Fruit fly (Drosophila melanogaster) whole organism, prepupa: Measurements from ENCODE around the gene Gr22f.

Source experiments
- Blimp-1 ChIP-seq: fragments of 200-800 bp; sonication (Bioruptor generic); optimal IDR thresholded peaks from 3 replicates; lab custom pipeline; 2017; ENCODE audit warnings: missing biosample characterization, missing genetic modification characterization, mild to moderate bottlenecking, moderate library complexity, missing genetic modification reagents
- CG10669 ChIP-seq: fragments of 200-800 bp; sonication (Bioruptor generic); optimal IDR thresholded peaks from 3 replicates; lab custom pipeline; 2018; ENCODE audit warnings: missing biosample characterization, mild to moderate bottlenecking, missing genetic modification characterization, moderate library complexity
- CG11294 ChIP-seq: fragments of 200-800 bp; sonication (Bioruptor generic); IDR thresholded peaks from 2 replicates; pipeline ENCODE4 v1.3.6; 2022; ENCODE audit warnings: missing biosample characterization, missing genetic modification characterization
- CG11762 ChIP-seq: fragments of 200-800 bp; sonication (Bioruptor generic); optimal IDR thresholded peaks from 3 replicates; lab custom pipeline; 2016; ENCODE audit warnings: missing biosample characterization, missing genetic modification characterization; ENCODE audit not compliant: insufficient read depth
- CG16779 ChIP-seq: fragments of 200-800 bp; sonication (Bioruptor generic); optimal IDR thresholded peaks from 3 replicates; lab custom pipeline; 2017; ENCODE audit warnings: missing biosample characterization, mild to moderate bottlenecking, missing genetic modification characterization
- CG31627 ChIP-seq: fragments of 200-800 bp; sonication (Bioruptor generic); optimal IDR thresholded peaks from 3 replicates; lab custom pipeline; 2016; ENCODE audit warnings: missing biosample characterization, missing genetic modification characterization
- CG32006 ChIP-seq: fragments of 200-800 bp; sonication (Bioruptor generic); optimal IDR thresholded peaks from 3 replicates; lab custom pipeline; 2017; ENCODE audit warnings: missing biosample characterization, mild to moderate bottlenecking, missing genetic modification characterization
- CG3919 ChIP-seq: fragments of 200-800 bp; sonication (Bioruptor generic); optimal IDR thresholded peaks from 3 replicates; lab custom pipeline; 2016; ENCODE audit warnings: missing biosample characterization, missing genetic modification characterization
- CG4318 ChIP-seq: fragments of 200-800 bp; sonication (Bioruptor generic); optimal IDR thresholded peaks from 3 replicates; lab custom pipeline; 2017; ENCODE audit warnings: missing biosample characterization, mild to moderate bottlenecking, missing genetic modification characterization
- CG6792 ChIP-seq: fragments of 200-800 bp; sonication (Bioruptor generic); optimal IDR thresholded peaks from 3 replicates; lab custom pipeline; 2016; ENCODE audit warnings: missing biosample characterization, missing genetic modification characterization
- CG6854 ChIP-seq: fragments of 200-800 bp; sonication (Bioruptor generic); optimal IDR thresholded peaks from 2 replicates; lab custom pipeline; 2017; ENCODE audit warnings: missing biosample characterization, mild to moderate bottlenecking, missing genetic modification characterization
- CG8119 ChIP-seq: fragments of 200-800 bp; sonication (Bioruptor generic); IDR thresholded peaks from 3 replicates; pipeline ENCODE4 v1.3.6; 2022; ENCODE audit warnings: missing biosample characterization, missing genetic modification characterization
- CG8319 ChIP-seq: fragments of 200-800 bp; sonication (Bioruptor generic); optimal IDR thresholded peaks from 3 replicates; lab custom pipeline; 2016; ENCODE audit warnings: missing biosample characterization, missing genetic modification characterization
- CG8632 ChIP-seq: fragments of 200-800 bp; sonication (Bioruptor generic); optimal IDR thresholded peaks from 3 replicates; lab custom pipeline; 2016; ENCODE audit warnings: missing biosample characterization, missing genetic modification characterization
- CG9139 ChIP-seq: fragments of 200-800 bp; sonication (Bioruptor generic); optimal IDR thresholded peaks from 3 replicates; lab custom pipeline; 2017; ENCODE audit warnings: missing biosample characterization, mild to moderate bottlenecking, missing genetic modification characterization
- Eip78C ChIP-seq: fragments of 200-800 bp; sonication (Bioruptor generic); peaks from one replicate; lab custom pipeline; 2016; ENCODE audit warnings: missing biosample characterization, missing genetic modification characterization
- Ets21C ChIP-seq: fragments of 200-800 bp; sonication (Bioruptor generic); optimal IDR thresholded peaks from 3 replicates; lab custom pipeline; 2016; ENCODE audit warnings: missing biosample characterization, missing genetic modification characterization
- Gug ChIP-seq: fragments of 200-800 bp; sonication (Bioruptor generic); IDR thresholded peaks from 2 replicates; pipeline ENCODE4 v1.3.6; 2022; ENCODE audit warnings: missing biosample characterization, missing genetic modification characterization
- Hr4 ChIP-seq: fragments of 200-800 bp; sonication (Bioruptor generic); optimal IDR thresholded peaks from 3 replicates; lab custom pipeline; 2016; ENCODE audit warnings: missing biosample characterization, missing genetic modification characterization
- Met ChIP-seq: fragments of 200-800 bp; sonication (Bioruptor generic); optimal IDR thresholded peaks from 3 replicates; lab custom pipeline; 2016; ENCODE audit warnings: missing biosample characterization, missing genetic modification characterization
- OdsH ChIP-seq: fragments of 200-800 bp; sonication (Bioruptor generic); optimal IDR thresholded peaks from 3 replicates; lab custom pipeline; 2016; ENCODE audit warnings: missing biosample characterization, missing genetic modification characterization
- Sox102F ChIP-seq: fragments of 200-800 bp; sonication (Bioruptor generic); optimal IDR thresholded peaks from 2 replicates; lab custom pipeline; 2016; ENCODE audit warnings: missing biosample characterization, mild to moderate bottlenecking, missing genetic modification characterization
- Sox14 ChIP-seq: fragments of 200-800 bp; sonication (Bioruptor generic); optimal IDR thresholded peaks from 3 replicates; lab custom pipeline; 2016; ENCODE audit warnings: missing biosample characterization, missing genetic modification characterization
- achi ChIP-seq: fragments of 200-800 bp; sonication (Bioruptor generic); optimal IDR thresholded peaks from 3 replicates; lab custom pipeline; 2016; ENCODE audit warnings: missing biosample characterization, missing genetic modification characterization
- acj6 ChIP-seq: fragments of 200-800 bp; sonication (Bioruptor generic); optimal IDR thresholded peaks from 3 replicates; lab custom pipeline; 2016; ENCODE audit warnings: missing biosample characterization, missing genetic modification characterization
- cyc ChIP-seq: fragments of 200-800 bp; sonication (Bioruptor generic); optimal IDR thresholded peaks from 3 replicates; lab custom pipeline; 2016; ENCODE audit warnings: missing biosample characterization, missing genetic modification characterization
- fd59A ChIP-seq: fragments of 200-800 bp; sonication (Bioruptor generic); optimal IDR thresholded peaks from 2 replicates; lab custom pipeline; 2017; ENCODE audit warnings: missing biosample characterization, mild to moderate bottlenecking, missing genetic modification characterization, missing genetic modification reagents
- lz ChIP-seq: fragments of 200-800 bp; sonication (Bioruptor generic); optimal IDR thresholded peaks from 3 replicates; lab custom pipeline; 2016; ENCODE audit warnings: missing biosample characterization, missing genetic modification characterization
- net ChIP-seq: fragments of 200-800 bp; sonication (Bioruptor generic); optimal IDR thresholded peaks from 3 replicates; lab custom pipeline; 2016; ENCODE audit warnings: missing biosample characterization, missing genetic modification characterization
- pdm3 ChIP-seq: fragments of 200-800 bp; sonication (Bioruptor generic); optimal IDR thresholded peaks from 3 replicates; lab custom pipeline; 2016; ENCODE audit warnings: missing biosample characterization, missing genetic modification characterization
- salr ChIP-seq, 2 experiments: fragments of 200-800 bp; sonication (Bioruptor generic); optimal IDR thresholded peaks; 3 replicates each; lab custom pipeline; 2016 to 2018; ENCODE audit warnings: missing biosample characterization in 2 of 2, missing genetic modification characterization in 2 of 2, mild to moderate bottlenecking in 1 of 2
- spab ChIP-seq: fragments of 200-800 bp; sonication (Bioruptor generic); optimal IDR thresholded peaks from 2 replicates; lab custom pipeline; 2017; ENCODE audit warnings: missing biosample characterization, mild to moderate bottlenecking, missing genetic modification characterization, missing genetic modification reagents
- ss ChIP-seq, 2 experiments: fragments of 200-800 bp; sonication (Bioruptor generic); optimal IDR thresholded peaks; 2 replicates in 1 of 2; 3 replicates in 1 of 2; lab custom pipeline; 2017 to 2018; ENCODE audit warnings: mild to moderate bottlenecking in 2 of 2, missing biosample characterization in 2 of 2, missing genetic modification characterization in 2 of 2, moderate library complexity in 1 of 2
- svp ChIP-seq: fragments of 200-800 bp; sonication (Bioruptor generic); peaks from one replicate; lab custom pipeline; 2016; ENCODE audit warnings: missing biosample characterization, missing genetic modification characterization
- vri ChIP-seq: fragments of 200-800 bp; sonication (Bioruptor generic); optimal IDR thresholded peaks from 3 replicates; lab custom pipeline; 2016; ENCODE audit warnings: missing biosample characterization, mild to moderate bottlenecking, missing genetic modification characterization

Gr22f gene

DNA sequence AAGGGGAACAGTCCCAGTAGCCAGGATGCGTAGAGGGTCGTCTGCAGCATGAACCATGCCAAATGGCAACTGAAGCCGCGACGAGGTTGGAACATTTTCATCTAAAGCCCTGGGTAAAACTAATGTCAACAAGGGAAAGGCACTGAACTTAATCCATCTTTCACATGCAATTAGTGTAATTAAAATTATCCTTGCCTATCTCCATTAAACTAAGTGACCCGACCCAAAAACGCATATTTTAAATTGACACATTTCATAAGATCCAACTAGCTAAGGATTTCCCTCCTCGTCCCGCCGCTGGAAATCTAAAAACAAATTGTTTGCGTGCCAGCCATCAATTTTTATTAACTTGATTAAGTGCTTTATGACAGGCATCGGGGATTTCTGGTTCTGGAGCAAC, at the start of gene Gr22f:
Gene Gr22f, minus strand, starts transcription at position 101 of the 400 bp plus-strand sequence.
- TF ChIP-seq cyc (GFP tag; lab: Kevin White, UChicago), result no peak
- TF ChIP-seq achi (GFP tag; lab: Kevin White, UChicago), result no peak
- no peak for TF ChIP-seq CG11762
- TF ChIP-seq Sox14 (GFP tag; lab: Kevin White, UChicago), result no peak
- TF ChIP-seq, all 60 proteins: peak for 0

- TF ChIP-seq cyc (GFP tag; lab: Kevin White, UChicago), result no peak
- TF ChIP-seq CG8632, result no peak
- no peak for TF ChIP-seq CG32006 (GFP tag; lab: Kevin White, UChicago)
- TF ChIP-seq OdsH (GFP tag; lab: Kevin White, UChicago), result no peak
- TF ChIP-seq Hr4 (GFP tag; lab: Kevin White, UChicago), result no peak
- no peak for TF ChIP-seq acj6 (GFP tag; lab: Kevin White, UChicago)
- no peak for TF ChIP-seq CG3919 (GFP tag; lab: Kevin White, UChicago)
- TF ChIP-seq fd59A (GFP tag; lab: Kevin White, UChicago), result no peak
- TF ChIP-seq net (GFP tag; lab: Kevin White, UChicago), result no peak
- TF ChIP-seq CG6792 (GFP tag; lab: Kevin White, UChicago), result no peak
- no peak for TF ChIP-seq Gug (GFP tag; lab: Robert Waterston, UW)
- no peak for TF ChIP-seq vri (GFP tag; lab: Kevin White, UChicago)
- TF ChIP-seq achi (GFP tag; lab: Kevin White, UChicago), result no peak
Observed at dm6 chr2L:1794817-1795216, 38.6 kb upstream of the Gr22f start, which contains the start of gene Gr22a. Gene Gr22a (minus strand): TSS chr2L:1794917.

DNA sequence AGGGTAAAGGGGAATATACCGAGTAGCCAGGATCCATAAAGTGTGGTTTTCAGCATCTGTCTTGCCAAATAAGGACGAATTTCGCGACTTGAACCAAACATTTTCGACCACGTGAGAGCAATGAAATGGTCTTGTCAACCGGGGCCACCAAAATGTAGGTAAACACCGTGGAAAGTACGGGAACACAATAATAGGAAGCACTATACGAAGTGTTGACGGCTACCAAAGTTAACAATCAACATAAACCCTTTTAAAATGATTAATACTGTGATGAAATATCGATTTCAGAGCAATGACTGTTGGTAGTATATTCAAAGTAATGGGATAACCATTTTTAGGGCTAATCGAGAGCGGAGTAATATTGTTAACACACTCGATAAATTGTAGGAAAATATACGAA, 36.9 kb upstream of the Gr22f start, which contains the start of gene Gr22b:
Gene Gr22b, minus strand, starts transcription at position 101 of the 400 bp plus-strand sequence.
- TF ChIP-seq CG6854 (GFP tag; lab: Kevin White, UChicago) (no peak), cyc (GFP tag; lab: Kevin White, UChicago) (no peak), CG4318 (no peak)

DNA sequence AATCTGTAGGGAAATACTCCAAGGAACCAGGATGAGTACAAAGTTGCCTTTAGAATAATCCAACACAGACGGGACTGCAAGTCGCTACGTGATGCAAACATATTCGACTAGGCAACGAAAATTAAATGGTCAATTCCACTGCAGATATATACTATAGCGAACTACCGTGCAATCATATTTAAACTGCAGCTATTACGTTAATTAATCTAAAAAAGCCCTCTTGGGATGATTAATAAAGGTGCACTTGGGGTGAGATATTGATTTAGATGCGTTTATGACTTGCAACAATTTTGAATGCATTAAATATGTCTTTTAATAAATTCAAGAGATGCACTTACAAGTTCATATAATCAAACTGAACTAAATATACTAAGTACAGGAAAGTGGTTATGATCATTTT, 35.5 kb upstream of the Gr22f start, which contains the start of gene Gr22c:
Gene Gr22c, minus strand, starts transcription at position 101 of the 400 bp plus-strand sequence.
- TF ChIP-seq cyc (GFP tag; lab: Kevin White, UChicago) (no peak), svp (GFP tag; lab: Kevin White, UChicago) (peak; percentile 13), Blimp-1 (GFP tag; lab: Kevin White, UChicago) (no peak)
- TF ChIP-seq, all 60 proteins: peak for 1

dm6 chr2L:1790261-1790660, 34.0 kb upstream of the Gr22f start, which contains the start of gene Gr22d:
Gene Gr22d (minus strand): TSS chr2L:1790361.
- no peak for TF ChIP-seq lz (GFP tag; lab: Kevin White, UChicago)
- TF ChIP-seq Met (GFP tag; lab: Kevin White, UChicago), result no peak
- no peak for TF ChIP-seq CG10669
- no peak for TF ChIP-seq spab (GFP tag; lab: Kevin White, UChicago)
- no peak for TF ChIP-seq CG8119 (GFP tag; lab: Robert Waterston, UW)

DNA sequence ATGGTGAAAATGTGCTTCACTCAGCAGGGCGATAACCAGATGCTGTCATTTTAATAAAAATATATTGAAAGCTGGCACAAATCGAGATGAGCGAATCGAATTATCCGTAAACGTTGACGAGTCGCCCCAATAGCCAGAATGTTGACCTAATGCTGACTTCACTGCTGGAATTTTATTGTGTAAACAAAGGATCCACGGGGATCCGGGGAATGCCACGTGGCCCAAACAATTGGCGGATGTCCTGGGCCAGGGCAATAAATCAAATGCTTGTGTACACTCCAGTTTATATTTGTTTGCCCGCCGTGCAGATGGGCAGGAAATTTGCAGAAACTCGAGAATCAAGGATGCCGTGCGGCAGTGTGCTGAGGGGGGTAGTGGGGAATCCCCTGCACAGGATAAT, 31.7 kb upstream of the Gr22f start:
- TF ChIP-seq ss (GFP tag; optimal IDR thresholded peaks at IDR 0.05; lab: Kevin White, UChicago), result no peak
- TF ChIP-seq Sox102F (GFP tag; lab: Kevin White, UChicago), result no peak
- no peak for TF ChIP-seq CG31627 (GFP tag; lab: Kevin White, UChicago)
- TF ChIP-seq CG8319 (GFP tag; lab: Kevin White, UChicago), result no peak
- TF ChIP-seq pdm3, result no peak

DNA sequence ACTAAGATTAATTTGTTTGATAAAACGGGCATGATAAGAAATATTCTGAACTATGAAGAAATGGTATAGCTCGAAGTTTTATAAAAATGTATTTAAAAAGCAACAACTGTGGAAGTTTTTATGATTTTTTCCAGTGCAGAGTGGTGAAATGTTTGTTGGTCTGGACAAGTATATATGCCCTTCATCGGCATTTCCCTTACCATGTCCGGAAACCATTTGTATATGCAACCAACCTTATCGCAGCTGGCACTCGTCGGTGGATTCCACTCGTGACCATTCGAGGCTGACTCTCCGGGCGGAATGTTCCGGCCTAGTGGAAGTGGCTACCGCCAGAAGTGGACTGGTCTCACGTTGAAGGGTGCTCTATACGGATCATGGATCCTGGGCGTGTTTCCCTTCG, 27.5 kb upstream of the Gr22f start, which contains the start of gene Gr22e:
Gene Gr22e, plus strand, starts transcription at position 301 of the 400 bp plus-strand sequence.
- TF ChIP-seq CG11294 (GFP tag; lab: Robert Waterston, UW) (no peak), svp (GFP tag; lab: Kevin White, UChicago) (no peak), CG31627 (GFP tag; lab: Kevin White, UChicago) (no peak), salr (GFP tag; optimal IDR thresholded peaks at IDR 0.05; lab: Kevin White, UChicago) (no peak), Ets21C (no peak), Gug (GFP tag; lab: Robert Waterston, UW) (no peak), Eip78C (no peak), CG16779 (tag; lab: Kevin White, UChicago) (no peak), CG9139 (no peak)
